Fruit fly (Drosophila melanogaster) whole organism, embryonic: ENCODE results near the gene Nf-YC.
A peak's percentile ranks its signal among the peaks of the same experiment; 100 is the strongest.

Experiments
- Aef1 ChIP-seq: fragments of 200-800 bp; sonication (Bioruptor generic); IDR thresholded peaks from 3 replicates; pipeline ENCODE4 v1.3.6; 2022; ENCODE audit warnings: missing biosample characterization, missing genetic modification characterization
- Blimp-1 ChIP-seq: fragments of 200-800 bp; sonication (Bioruptor generic); optimal IDR thresholded peaks from 3 replicates; lab custom pipeline; 2018; ENCODE audit warnings: missing biosample characterization, missing genetic modification characterization, mild to moderate bottlenecking, moderate library complexity, missing genetic modification reagents
- CG10979 ChIP-seq: fragments of 200-800 bp; sonication (Bioruptor generic); optimal IDR thresholded peaks from 2 replicates; lab custom pipeline; 2018; ENCODE audit warnings: missing biosample characterization, mild to moderate bottlenecking, missing genetic modification characterization, moderate library complexity
- CG11456 ChIP-seq: fragments of 200-800 bp; sonication (Bioruptor generic); IDR thresholded peaks from 3 replicates; pipeline ENCODE4 v1.3.6; 2022; ENCODE audit warnings: missing biosample characterization, missing genetic modification characterization
- CG11696 ChIP-seq: fragments of 200-800 bp; sonication (Bioruptor generic); IDR thresholded peaks from 2 replicates; pipeline ENCODE4 v1.3.6; 2022; ENCODE audit warnings: missing biosample characterization, missing genetic modification characterization
- CG13123 ChIP-seq: fragments of 200-800 bp; sonication (Bioruptor generic); optimal IDR thresholded peaks from 2 replicates; lab custom pipeline; 2016; ENCODE audit warnings: missing biosample characterization, missing genetic modification characterization
- CG1792 ChIP-seq: fragments of 200-800 bp; sonication (Bioruptor generic); optimal IDR thresholded peaks from 2 replicates; lab custom pipeline; 2016; ENCODE audit warnings: missing biosample characterization, missing genetic modification characterization
- CG18262 ChIP-seq: fragments of 200-800 bp; optimal IDR thresholded peaks from 3 replicates; lab custom pipeline; 2019; ENCODE audit warnings: missing biosample characterization, mild to moderate bottlenecking, missing genetic modification characterization, moderate library complexity
- CG2202 ChIP-seq: fragments of 200-800 bp; sonication (Bioruptor generic); optimal IDR thresholded peaks from 2 replicates; lab custom pipeline; 2018; ENCODE audit warnings: missing biosample characterization, mild to moderate bottlenecking, missing genetic modification characterization
- CG2875 ChIP-seq: fragments of 200-800 bp; sonication (Bioruptor generic); optimal IDR thresholded peaks from 2 replicates; lab custom pipeline; 2017; ENCODE audit warnings: missing biosample characterization, mild to moderate bottlenecking, missing genetic modification characterization, missing genetic modification reagents
- CG30020 ChIP-seq: fragments of 200-800 bp; optimal IDR thresholded peaks from 2 replicates; lab custom pipeline; 2019; ENCODE audit warnings: missing biosample characterization, mild to moderate bottlenecking, missing genetic modification characterization, moderate library complexity
- CG34224 ChIP-seq: fragments of 200-800 bp; sonication (Bioruptor generic); IDR thresholded peaks from 3 replicates; pipeline ENCODE4 v1.3.6; 2022; ENCODE audit warnings: missing biosample characterization, missing genetic modification characterization; ENCODE audit not compliant: partially characterized antibody
- CG4360 ChIP-seq: fragments of 200-800 bp; sonication (Bioruptor generic); IDR thresholded peaks from 2 replicates; pipeline ENCODE4 v1.3.6; 2022; ENCODE audit warnings: missing biosample characterization, missing genetic modification characterization
- CG5953 ChIP-seq: fragments of 200-800 bp; sonication (Bioruptor generic); IDR thresholded peaks from 2 replicates; pipeline ENCODE4 v1.3.6; 2022; ENCODE audit warnings: missing biosample characterization, missing genetic modification characterization
- CG7839 ChIP-seq: fragments of 200-800 bp; sonication (Bioruptor generic); optimal IDR thresholded peaks from 3 replicates; lab custom pipeline; 2018; ENCODE audit warnings: missing biosample characterization, mild to moderate bottlenecking, missing genetic modification characterization, moderate library complexity
- CG7928 ChIP-seq: fragments of 200-800 bp; sonication (Bioruptor generic); optimal IDR thresholded peaks from 2 replicates; lab custom pipeline; 2017; ENCODE audit warnings: missing biosample characterization, mild to moderate bottlenecking, missing genetic modification characterization
- CG9727 ChIP-seq: fragments of 200-800 bp; sonication (Bioruptor generic); optimal IDR thresholded peaks from 3 replicates; lab custom pipeline; 2017; ENCODE audit warnings: missing biosample characterization, mild to moderate bottlenecking, missing genetic modification characterization
- CoRest ChIP-seq: fragments of 200-800 bp; sonication (Bioruptor generic); optimal IDR thresholded peaks from 3 replicates; lab custom pipeline; 2018; ENCODE audit warnings: missing biosample characterization, mild to moderate bottlenecking, missing genetic modification characterization, moderate library complexity
- Deaf1 ChIP-seq: fragments of 200-800 bp; optimal IDR thresholded peaks from 3 replicates; lab custom pipeline; 2019; ENCODE audit warnings: missing biosample characterization, mild to moderate bottlenecking, missing genetic modification characterization, moderate library complexity
- Dek ChIP-seq: fragments of 200-800 bp; sonication (Bioruptor generic); optimal IDR thresholded peaks from 3 replicates; lab custom pipeline; 2019; ENCODE audit warnings: missing biosample characterization, mild to moderate bottlenecking, missing genetic modification characterization, moderate library complexity
- Dp ChIP-seq: fragments of 200-800 bp; sonication (Bioruptor generic); optimal IDR thresholded peaks from 2 replicates; lab custom pipeline; 2018; ENCODE audit warnings: missing biosample characterization, mild to moderate bottlenecking, missing genetic modification characterization, moderate library complexity
- E2f1 ChIP-seq: fragments of 200-800 bp; sonication (Bioruptor generic); IDR thresholded peaks from 2 replicates; pipeline ENCODE4 v1.3.6; 2022; ENCODE audit warnings: missing biosample characterization, missing genetic modification characterization
- Ets97D ChIP-seq: fragments of 200-800 bp; sonication (Bioruptor generic); optimal IDR thresholded peaks from 3 replicates; lab custom pipeline; 2016; ENCODE audit warnings: missing biosample characterization, missing genetic modification characterization
- HmgD ChIP-seq: fragments of 200-800 bp; sonication (Bioruptor generic); optimal IDR thresholded peaks from 3 replicates; lab custom pipeline; 2016; ENCODE audit warnings: missing biosample characterization, missing genetic modification characterization
- Hr39 ChIP-seq: fragments of >200 bp; optimal IDR thresholded peaks from 2 replicates; lab custom pipeline; 2017
- Hr51 ChIP-seq, 2 experiments: fragments of 200-800 bp; sonication (Bioruptor generic); optimal IDR thresholded peaks; 2 replicates in 1 of 2; 3 replicates in 1 of 2; lab custom pipeline; 2016 to 2018; ENCODE audit warnings: missing biosample characterization in 2 of 2, missing genetic modification characterization in 2 of 2, mild to moderate bottlenecking in 1 of 2, moderate library complexity in 1 of 2
- NC2α ChIP-seq: fragments of 200-800 bp; sonication (Bioruptor generic); optimal IDR thresholded peaks from 2 replicates; lab custom pipeline; 2016; ENCODE audit warnings: missing biosample characterization, missing genetic modification characterization
- Opbp ChIP-seq: fragments of 200-800 bp; sonication (Bioruptor generic); IDR thresholded peaks from 3 replicates; pipeline ENCODE4 v1.3.6; 2022; ENCODE audit warnings: missing biosample characterization, missing genetic modification characterization; ENCODE audit not compliant: partially characterized antibody
- Optix ChIP-seq: fragments of 200-800 bp; sonication (Bioruptor generic); IDR thresholded peaks from 3 replicates; pipeline ENCODE4 v1.3.6; 2022; ENCODE audit warnings: missing biosample characterization, missing genetic modification characterization
- Xrp1 ChIP-seq: fragments of 200-800 bp; sonication (Bioruptor generic); IDR thresholded peaks from 2 replicates; pipeline ENCODE4 v1.3.6; 2022; ENCODE audit warnings: missing biosample characterization, missing genetic modification characterization
- YL-1 ChIP-seq: fragments of 200-800 bp; sonication (Bioruptor generic); optimal IDR thresholded peaks from 3 replicates; lab custom pipeline; 2017; ENCODE audit warnings: missing biosample characterization, mild to moderate bottlenecking, missing genetic modification characterization
- abd-A ChIP-seq: fragments of 200-800 bp; sonication (Bioruptor generic); optimal IDR thresholded peaks from 3 replicates; lab custom pipeline; 2019; ENCODE audit warnings: missing biosample characterization, mild to moderate bottlenecking, missing genetic modification characterization, moderate library complexity
- bab2 ChIP-seq: fragments of 200-800 bp; sonication (Bioruptor generic); optimal IDR thresholded peaks from 2 replicates; lab custom pipeline; 2016; ENCODE audit warnings: missing biosample characterization, missing genetic modification characterization
- crp ChIP-seq, 2 experiments: fragments of 200-800 bp; sonication (Bioruptor generic); optimal IDR thresholded peaks; 2 replicates in 1 of 2; 3 replicates in 1 of 2; lab custom pipeline; 2017; ENCODE audit warnings: missing biosample characterization in 2 of 2, missing genetic modification characterization in 2 of 2, mild to moderate bottlenecking in 1 of 2, moderate library complexity in 1 of 2
- dimm ChIP-seq: fragments of 200-800 bp; sonication (Bioruptor generic); IDR thresholded peaks from 2 replicates; pipeline ENCODE4 v1.3.6; 2022; ENCODE audit warnings: missing biosample characterization, missing genetic modification characterization
- fd64A ChIP-seq: fragments of 200-800 bp; sonication (Bioruptor generic); optimal IDR thresholded peaks from 3 replicates; lab custom pipeline; 2018; ENCODE audit warnings: missing biosample characterization, mild to moderate bottlenecking, missing genetic modification characterization
- grau ChIP-seq: fragments of 200-800 bp; optimal IDR thresholded peaks from 3 replicates; lab custom pipeline; 2019; ENCODE audit warnings: missing biosample characterization, mild to moderate bottlenecking, missing genetic modification characterization, moderate library complexity
- grn ChIP-seq: fragments of 200-800 bp; sonication (Bioruptor generic); optimal IDR thresholded peaks from 3 replicates; lab custom pipeline; 2017; ENCODE audit warnings: missing biosample characterization, missing genetic modification characterization
- hkb ChIP-seq, 2 experiments: fragments of 200-800 bp in 1 of 2; fragments of >200 bp in 1 of 2; sonication (Bioruptor generic) in 1 of 2; IDR thresholded peaks in 1 of 2; optimal IDR thresholded peaks in 1 of 2; 2 replicates each; pipeline versions ENCODE4 v1.3.6 to Lab custom; 2017 to 2022; ENCODE audit warnings: missing biosample characterization in 1 of 2, missing genetic modification characterization in 1 of 2
- ken ChIP-seq: fragments of 200-800 bp; sonication (Bioruptor generic); IDR thresholded peaks from 3 replicates; pipeline ENCODE4 v1.3.6; 2022; ENCODE audit warnings: missing biosample characterization, missing genetic modification characterization
- luna ChIP-seq: fragments of 200-800 bp; sonication (Bioruptor generic); optimal IDR thresholded peaks from 2 replicates; lab custom pipeline; 2016; ENCODE audit warnings: missing biosample characterization, missing genetic modification characterization
- pfk ChIP-seq: fragments of 200-800 bp; sonication (Bioruptor generic); optimal IDR thresholded peaks from 2 replicates; lab custom pipeline; 2018; ENCODE audit warnings: missing biosample characterization, mild to moderate bottlenecking, missing genetic modification characterization, moderate library complexity
- run ChIP-seq: fragments of 200-800 bp; sonication (Bioruptor generic); optimal IDR thresholded peaks from 3 replicates; lab custom pipeline; 2018; ENCODE audit warnings: missing biosample characterization, mild to moderate bottlenecking, missing genetic modification characterization
- sima ChIP-seq: fragments of 200-800 bp; sonication (Bioruptor generic); optimal IDR thresholded peaks from 2 replicates; lab custom pipeline; 2016; ENCODE audit warnings: missing biosample characterization, missing genetic modification characterization
- sisA ChIP-seq: fragments of 200-800 bp; sonication (Bioruptor generic); IDR thresholded peaks from 2 replicates; pipeline ENCODE4 v1.3.6; 2022; ENCODE audit warnings: missing biosample characterization, missing genetic modification characterization
- wek ChIP-seq: fragments of 200-800 bp; sonication (Bioruptor generic); optimal IDR thresholded peaks from 3 replicates; lab custom pipeline; 2018; ENCODE audit warnings: missing biosample characterization, mild to moderate bottlenecking, missing genetic modification characterization, moderate library complexity
- wor ChIP-seq: fragments of 200-800 bp; sonication (Bioruptor generic); IDR thresholded peaks from 2 replicates; pipeline ENCODE4 v1.3.6; 2022; ENCODE audit warnings: missing biosample characterization, missing genetic modification characterization
- zen ChIP-seq: fragments of 200-800 bp; sonication (Bioruptor generic); optimal IDR thresholded peaks from 3 replicates; lab custom pipeline; 2018; ENCODE audit warnings: missing biosample characterization, mild to moderate bottlenecking, missing genetic modification characterization, moderate library complexity

Nf-YC gene

DNA sequence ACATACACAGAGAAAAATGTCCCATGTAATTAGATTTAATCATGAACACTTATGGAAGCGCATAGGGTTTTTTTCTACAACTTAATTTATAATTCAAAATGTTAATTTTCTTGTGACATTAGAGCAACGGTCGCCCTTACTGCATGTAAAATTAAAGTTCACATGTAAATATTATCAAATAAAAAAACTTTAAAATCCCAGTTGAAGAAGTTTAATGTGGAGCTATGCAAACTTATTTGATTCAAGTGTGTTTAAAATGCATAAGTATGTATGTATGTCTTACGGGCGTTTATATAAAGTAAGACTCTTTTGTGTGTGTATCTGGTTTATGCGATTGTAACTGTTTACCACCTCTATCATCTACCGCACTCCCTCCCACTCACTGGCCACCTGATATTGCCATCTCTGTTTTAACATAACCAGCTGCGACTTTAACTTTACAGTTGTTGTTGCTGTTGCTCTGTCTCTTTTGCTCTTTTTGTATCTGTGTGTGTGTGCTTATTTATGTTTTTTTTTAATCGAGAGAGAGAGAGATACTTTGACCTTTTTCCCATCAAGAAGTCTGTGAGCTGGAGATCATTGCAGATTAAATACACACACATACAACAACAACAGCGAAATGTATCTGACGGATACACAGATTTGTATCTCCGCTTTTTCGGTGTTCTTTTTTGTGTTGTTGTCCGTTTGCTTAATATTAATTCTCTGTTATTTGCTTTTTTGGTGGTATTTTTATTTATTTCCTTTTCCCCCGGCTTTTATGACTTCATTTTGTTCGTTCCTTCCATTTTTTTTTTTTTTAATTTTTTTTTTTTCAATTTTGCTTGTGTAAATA lies 34.9 kb upstream of the Nf-YC start (continued):
- TF ChIP-seq E2f1 (peak; percentile 52), Dp (no peak), Hr51 (GFP tag; optimal IDR thresholded peaks at IDR 0.05; lab: Kevin White, UChicago) (peak; percentile 82 to 97), Deaf1 (tag; lab: Kevin White, UChicago) (peak; percentile 26), crp (GFP tag; optimal IDR thresholded peaks at IDR 0.05; lab: Kevin White, UChicago) (peak in 1 of 2 experiments; percentile 51), CG11696 (0 out of 2 replicates have a peak, but pooled peaks have one; percentile 44), hkb (optimal IDR thresholded peaks at IDR 0.05; lab: Kevin White, UChicago) (no peak), hkb (GFP tag; IDR thresholded peaks at IDR 0.05; lab: Robert Waterston, UW) (peak; percentile 65), grau (tag; lab: Kevin White, UChicago) (peak; percentile 93), CG1792 (GFP tag; lab: Kevin White, UChicago) (peak; percentile 25), sima (GFP tag; lab: Kevin White, UChicago) (peak; percentile 59), CG10979 (tag; lab: Kevin White, UChicago) (peak; percentile 85), run (tag; lab: Kevin White, UChicago) (peak; percentile 88), Blimp-1 (GFP tag; lab: Kevin White, UChicago) (peak; percentile 80), Hr39 (lab: Kevin White, UChicago) (no peak), YL-1 (GFP tag; lab: Kevin White, UChicago) (peak; percentile 74), NC2α (GFP tag; lab: Kevin White, UChicago) (peak; percentile 73), CG7928 (no peak), CG30020 (tag; lab: Kevin White, UChicago) (peak; percentile 46), HmgD (no peak), luna (no peak), zen (tag; lab: Kevin White, UChicago) (peak; percentile 40), bab2 (GFP tag; lab: Kevin White, UChicago) (peak; percentile 78), CG5953 (GFP tag; lab: Robert Waterston, UW) (peak; percentile 50; the same call in 1 of the 2 replicates), fd64A (GFP tag; lab: Kevin White, UChicago) (peak; percentile 41), CG13123 (peak; percentile 39), CoRest (tag; lab: Kevin White, UChicago) (peak; percentile 97), CG4360 (GFP tag; lab: Robert Waterston, UW) (peak; percentile 97), abd-A (tag; lab: Kevin White, UChicago) (peak; percentile 93), ken (GFP tag; lab: Robert Waterston, UW) (peak; percentile 65; the same call in 2 of the 3 replicates), Ets97D (GFP tag; lab: Kevin White, UChicago) (peak; percentile 60), CG2875 (GFP tag; lab: Kevin White, UChicago) (peak; percentile 85), Dek (tag; lab: Kevin White, UChicago) (peak; percentile 91), Aef1 (peak; percentile 62), CG11456 (GFP tag; lab: Robert Waterston, UW) (0 out of 3 replicates have a peak, but pooled peaks have one; percentile 55), sisA (GFP tag; lab: Robert Waterston, UW) (peak; percentile 65), Optix (GFP tag; lab: Robert Waterston, UW) (no peak), CG7839 (tag; lab: Kevin White, UChicago) (peak; percentile 96), wor (GFP tag; lab: Robert Waterston, UW) (peak; percentile 74), CG18262 (peak; percentile 89), pfk (peak; percentile 43), CG34224 (GFP tag; lab: Robert Waterston, UW) (no peak), Xrp1 (GFP tag; lab: Robert Waterston, UW) (peak; percentile 81), grn (GFP tag; lab: Kevin White, UChicago) (peak; percentile 96), CG2202 (tag; lab: Kevin White, UChicago) (peak; percentile 80), wek (GFP tag; lab: Kevin White, UChicago) (peak; percentile 63), dimm (GFP tag; lab: Robert Waterston, UW) (0 out of 2 replicates have a peak, but pooled peaks have one; percentile 17), CG9727 (GFP tag; lab: Kevin White, UChicago) (peak; percentile 69), Opbp (GFP tag; lab: Robert Waterston, UW) (no peak)
